Worm (Caenorhabditis elegans): ENCODE results near the gene nspb-9.

The nspb-9 gene

ce11 chrII:14598367-14598766 is 17.7 kb downstream of the nspb-9 start (continued):
- TF ChIP-seq dmd-8 (GFP tag; IDR thresholded peaks at IDR 0.05) (no peak), madf-9 (GFP tag; conservative IDR thresholded peaks at IDR 0.05) (no peak), F44E2.7 (GFP tag; IDR thresholded peaks at IDR 0.05) (no peak), lsy-2 (tag; optimal IDR thresholded peaks at IDR 0.05) (peak in 1 of 2 experiments; percentile 86), spr-1 (tag; optimal IDR thresholded peaks at IDR 0.05) (no peak), ZK546.5 (tag; optimal IDR thresholded peaks at IDR 0.05) (no peak), ceh-82 (tag; optimal IDR thresholded peaks at IDR 0.05) (no peak), nhr-77 (tag; optimal IDR thresholded peaks at IDR 0.05) (peak; percentile 95), daf-16 (GFP tag; optimal IDR thresholded peaks at IDR 0.05) (peak; percentile 13 to 74), daf-16 (tag; optimal IDR thresholded peaks at IDR 0.05) (peak; percentile 90), fos-1 (tag; optimal IDR thresholded peaks at IDR 0.05) (no peak), dve-1 (tag; optimal IDR thresholded peaks at IDR 0.05; ENCODE audit: insufficient read depth) (peak; percentile 99), nhr-42 (GFP tag; IDR thresholded peaks at IDR 0.05) (peak; percentile 73), zag-1 (tag; optimal IDR thresholded peaks at IDR 0.05) (no peak), nhr-28 (tag; optimal IDR thresholded peaks at IDR 0.05) (peak; percentile 81), saeg-2 (GFP tag; IDR thresholded peaks at IDR 0.05) (no peak), nhr-48 (tag; optimal IDR thresholded peaks at IDR 0.05) (peak; percentile 68), nhr-11 (tag; optimal IDR thresholded peaks at IDR 0.05) (peak; percentile 92), nhr-237 (tag; optimal IDR thresholded peaks at IDR 0.05) (no peak), lin-1 (GFP tag; IDR thresholded peaks at IDR 0.05) (peak; percentile 58; the same call in 1 of the 2 replicates), zip-2 (tag; optimal IDR thresholded peaks at IDR 0.05) (no peak), duxl-1 (tag; optimal IDR thresholded peaks at IDR 0.05; ENCODE audit: poor library complexity) (no peak), set-16 (GFP tag; IDR thresholded peaks at IDR 0.05) (no peak), daf-19 (GFP tag; conservative IDR thresholded peaks at IDR 0.05) (no peak), F49E8.2 (tag; optimal IDR thresholded peaks at IDR 0.05; ENCODE audit: borderline replicate concordance) (no peak), T26A8.4 (GFP tag; IDR thresholded peaks at IDR 0.05) (peak; percentile 61; the same call in 1 of the 2 replicates), mxl-2 (GFP tag; conservative IDR thresholded peaks at IDR 0.05) (peak; percentile 62; the same call in 1 of the 2 replicates), nhr-25 (tag; optimal IDR thresholded peaks at IDR 0.05; ENCODE audit: borderline replicate concordance, insufficient read depth) (no peak), R02D3.7 (tag; optimal IDR thresholded peaks at IDR 0.05) (no peak), mxl-3 (GFP tag; optimal IDR thresholded peaks at IDR 0.05) (no peak)

- 0 out of 2 replicates have a peak, but pooled peaks have one; percentile 58 for TF ChIP-seq Y105C5A.15 (GFP tag; IDR thresholded peaks at IDR 0.05)
- TF ChIP-seq nhr-28 (tag; optimal IDR thresholded peaks at IDR 0.05), result peak; percentile 43
- TF ChIP-seq F37D6.2 (tag; optimal IDR thresholded peaks at IDR 0.05), result no peak
- TF ChIP-seq daf-16 (GFP tag; optimal IDR thresholded peaks at IDR 0.05), result no peak
- peak; percentile 79 for TF ChIP-seq daf-16 (tag; optimal IDR thresholded peaks at IDR 0.05)
- peak; percentile 12 for TF ChIP-seq hlh-30 (tag; optimal IDR thresholded peaks at IDR 0.05; ENCODE audit: insufficient read depth)
- TF ChIP-seq dpl-1 (GFP tag; optimal IDR thresholded peaks at IDR 0.05), result no peak
- peak; percentile 24 for TF ChIP-seq dve-1 (tag; optimal IDR thresholded peaks at IDR 0.05; ENCODE audit: insufficient read depth)
- TF ChIP-seq aha-1 (tag), result peak; percentile 54
These were observed 18.7 kb downstream of the nspb-9 start for ce11 chrII:14599284-14599862.

- TF ChIP-seq saeg-2 (GFP tag; IDR thresholded peaks at IDR 0.05) (0 out of 2 replicates have a peak, but pooled peaks have one; percentile 57), hif-1 (tag; optimal IDR thresholded peaks at IDR 0.05) (peak in 1 of 2 experiments; percentile 28), nhr-6 (tag; optimal IDR thresholded peaks at IDR 0.05) (peak; percentile 1), madf-9 (GFP tag; conservative IDR thresholded peaks at IDR 0.05) (0 out of 2 replicates have a peak, but pooled peaks have one; percentile 10), mdl-1 (tag; optimal IDR thresholded peaks at IDR 0.05) (peak in 1 of 2 experiments; percentile 66), tra-1 (GFP tag; IDR thresholded peaks at IDR 0.05) (no peak), hlh-30 (tag; optimal IDR thresholded peaks at IDR 0.05; ENCODE audit: insufficient read depth) (peak; percentile 32), dmd-6 (GFP tag; IDR thresholded peaks at IDR 0.05) (peak; percentile 40), zag-1 (tag; optimal IDR thresholded peaks at IDR 0.05) (no peak), aha-1 (tag) (peak; percentile 97), dve-1 (tag; optimal IDR thresholded peaks at IDR 0.05; ENCODE audit: insufficient read depth) (peak; percentile 15), mxl-3 (GFP tag; optimal IDR thresholded peaks at IDR 0.05) (peak; percentile 28), ZK337.2 (GFP tag; IDR thresholded peaks at IDR 0.05) (no peak), rbr-2 (tag; optimal IDR thresholded peaks at IDR 0.05) (no peak), daf-16 (GFP tag; optimal IDR thresholded peaks at IDR 0.05) (no peak), daf-16 (tag; optimal IDR thresholded peaks at IDR 0.05) (peak; percentile 71), lsy-2 (tag; optimal IDR thresholded peaks at IDR 0.05) (peak in 1 of 2 experiments; percentile 33), hlh-11 (tag; optimal IDR thresholded peaks at IDR 0.05) (peak; percentile 34), pqm-1 (tag; optimal IDR thresholded peaks at IDR 0.05) (peak; percentile 61), mep-1 (tag; optimal IDR thresholded peaks at IDR 0.05) (peak; percentile 14)
These were observed 19.4 kb downstream of the nspb-9 start for ce11 chrII:14599933-14600630.
